Fruit fly (Drosophila melanogaster) whole organism: ENCODE measurements around the gene yellow-k.

Experiments
- CG8478 ChIP-seq: fragments of >200 bp; optimal IDR thresholded peaks from 2 replicates; lab custom pipeline; 2018; ENCODE audit warnings: inconsistent platforms
- Dll ChIP-seq: fragments of >200 bp; optimal IDR thresholded peaks from 2 replicates; lab custom pipeline; 2017
- pan ChIP-seq: fragments of >200 bp; optimal IDR thresholded peaks from 2 replicates; lab custom pipeline; 2017
- psq ChIP-seq: fragments of >200 bp; optimal IDR thresholded peaks from 2 replicates; lab custom pipeline; 2017

- TF ChIP-seq CG8478 (lab: Kevin White, UChicago) = no peak
- no peak for TF ChIP-seq psq (lab: Kevin White, UChicago)
- no peak for TF ChIP-seq Dll
- no peak for TF ChIP-seq pan (lab: Kevin White, UChicago)
Observed at dm6 chr3L:15523806-15524346, 3.5 kb downstream of the yellow-k start, which contains the start of gene CG7945.
